Worm (Caenorhabditis elegans): ENCODE data around the gene mrp-7.

mrp-7 gene

DNA sequence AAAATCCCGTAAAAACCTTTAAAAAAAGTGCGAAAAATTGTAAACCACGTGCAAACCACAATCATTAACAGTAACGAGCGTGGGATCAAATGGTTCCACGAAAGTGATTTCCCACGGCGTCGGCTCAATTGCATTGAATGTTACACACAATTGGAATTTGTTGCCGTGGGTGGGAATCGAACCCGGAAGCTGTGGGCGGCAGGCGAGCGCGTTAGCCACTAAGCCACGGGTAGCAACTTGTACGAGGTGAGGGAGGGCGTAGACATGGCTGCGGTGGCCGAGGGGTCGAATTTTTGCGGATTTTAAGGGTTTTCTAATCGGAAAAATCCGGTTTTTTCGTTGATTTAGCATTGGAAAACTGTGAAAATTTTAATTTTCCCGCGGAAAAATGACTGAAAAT lies 31.6 kb upstream of the mrp-7 start (continued):
- peak; percentile 14 for TF ChIP-seq nhr-76 (tag; optimal IDR thresholded peaks at IDR 0.05)
- TF ChIP-seq snu-23 (GFP tag; optimal IDR thresholded peaks at IDR 0.05) = peak; percentile 81
- peak; percentile 36 for TF ChIP-seq vab-15 (tag; optimal IDR thresholded peaks at IDR 0.05)
- peak; percentile 76 for TF ChIP-seq tbx-2 (tag; optimal IDR thresholded peaks at IDR 0.05)
- no peak for TF ChIP-seq egl-27 (tag; optimal IDR thresholded peaks at IDR 0.05)
- peak; percentile 36 for TF ChIP-seq xbp-1 (tag; optimal IDR thresholded peaks at IDR 0.05)
- peak; percentile 69 for TF ChIP-seq fkh-8 (tag; optimal IDR thresholded peaks at IDR 0.05)
- TF ChIP-seq unc-62 (GFP tag; optimal IDR thresholded peaks at IDR 0.05) = no peak
- TF ChIP-seq nhr-28 (tag; optimal IDR thresholded peaks at IDR 0.05) = no peak
- TF ChIP-seq ceh-82 (tag; optimal IDR thresholded peaks at IDR 0.05) = peak; percentile 82 to 89 (median 86)
- no peak for TF ChIP-seq nhr-11 (tag; optimal IDR thresholded peaks at IDR 0.05)
- no peak for TF ChIP-seq hlh-17 (GFP tag; optimal IDR thresholded peaks at IDR 0.05; ENCODE audit: borderline replicate concordance)
- no peak for TF ChIP-seq tlp-1 (tag; optimal IDR thresholded peaks at IDR 0.05)
- peak; percentile 79 for TF ChIP-seq nhr-85 (tag)
- TF ChIP-seq jun-1 (tag; optimal IDR thresholded peaks at IDR 0.05) = peak; percentile 79
- TF ChIP-seq unc-30 (tag; optimal IDR thresholded peaks at IDR 0.05) = no peak
- TF ChIP-seq ceh-88 (GFP tag; IDR thresholded peaks at IDR 0.05) = no peak
- TF ChIP-seq nhr-237 (tag; optimal IDR thresholded peaks at IDR 0.05) = peak; percentile 42
- peak; percentile 79 to 83 for TF ChIP-seq lsy-2 (tag; optimal IDR thresholded peaks at IDR 0.05)
- peak; percentile 72 for TF ChIP-seq irx-1 (tag; optimal IDR thresholded peaks at IDR 0.05)
- TF ChIP-seq isw-1 (GFP tag; IDR thresholded peaks at IDR 0.05) = peak; percentile 44
- no peak for TF ChIP-seq efl-3 (GFP tag; optimal IDR thresholded peaks at IDR 0.05)
- TF ChIP-seq nhr-71 (tag; optimal IDR thresholded peaks at IDR 0.05) = no peak
- TF ChIP-seq nhr-47 (tag; optimal IDR thresholded peaks at IDR 0.05) = no peak
- no peak for TF ChIP-seq Y116A8C.19 (tag; optimal IDR thresholded peaks at IDR 0.05; ENCODE audit: borderline replicate concordance)
- peak; percentile 79 for TF ChIP-seq nhr-90 (tag; optimal IDR thresholded peaks at IDR 0.05; ENCODE audit: poor library complexity)
- TF ChIP-seq nhr-19 (GFP tag; conservative IDR thresholded peaks at IDR 0.05) = peak; percentile 92
- no peak for TF ChIP-seq C34B4.2 (tag; optimal IDR thresholded peaks at IDR 0.05)
- TF ChIP-seq pag-3 (tag; optimal IDR thresholded peaks at IDR 0.05; ENCODE audit: borderline replicate concordance, insufficient read depth) = no peak
- peak; percentile 77 for TF ChIP-seq egl-13 (tag; optimal IDR thresholded peaks at IDR 0.05)
- TF ChIP-seq mep-1 (tag; optimal IDR thresholded peaks at IDR 0.05) = peak; percentile 77
- TF ChIP-seq ces-1 (GFP tag; optimal IDR thresholded peaks at IDR 0.05) = no peak
- peak; percentile 20 for TF ChIP-seq sup-37 (GFP tag; optimal IDR thresholded peaks at IDR 0.05)
- TF ChIP-seq pqm-1 (tag; optimal IDR thresholded peaks at IDR 0.05) = no peak
- peak; percentile 66 for TF ChIP-seq lin-13 (GFP tag; optimal IDR thresholded peaks at IDR 0.05)
- no peak for TF ChIP-seq alr-1 (tag; optimal IDR thresholded peaks at IDR 0.05; ENCODE audit: borderline replicate concordance)
- no peak for TF ChIP-seq nhr-20 (tag; optimal IDR thresholded peaks at IDR 0.05)
- peak; percentile 34 for TF ChIP-seq C04F5.9 (tag; optimal IDR thresholded peaks at IDR 0.05)
- no peak for TF ChIP-seq aly-2 (tag; optimal IDR thresholded peaks at IDR 0.05)
- TF ChIP-seq elt-3 (tag; optimal IDR thresholded peaks at IDR 0.05) = peak in 2 of 6 experiments; percentile 21 to 58
- no peak for TF ChIP-seq lin-14 (GFP tag; optimal IDR thresholded peaks at IDR 0.05)
- TF ChIP-seq hlh-4 (tag; optimal IDR thresholded peaks at IDR 0.05) = no peak
- TF ChIP-seq aha-1 (tag; optimal IDR thresholded peaks at IDR 0.05) = no peak
- peak; percentile 83 for TF ChIP-seq dsc-1 (tag; optimal IDR thresholded peaks at IDR 0.05)
- TF ChIP-seq snpc-4 (tag; optimal IDR thresholded peaks at IDR 0.05) = peak; percentile 61
- no peak for TF ChIP-seq zag-1 (tag; optimal IDR thresholded peaks at IDR 0.05)
- peak; percentile 25 for TF ChIP-seq ztf-4 (tag; optimal IDR thresholded peaks at IDR 0.05)
- no peak for TF ChIP-seq ama-1 (optimal IDR thresholded peaks at IDR 0.05)
- no peak for TF ChIP-seq lin-15B (tag; optimal IDR thresholded peaks at IDR 0.05)
- TF ChIP-seq lir-3 (tag; optimal IDR thresholded peaks at IDR 0.05; ENCODE audit: poor library complexity) = no peak
- no peak for TF ChIP-seq rnt-1 (tag; optimal IDR thresholded peaks at IDR 0.05)
- no peak for TF ChIP-seq fkh-10 (GFP tag; optimal IDR thresholded peaks at IDR 0.05)
- peak; percentile 69 for TF ChIP-seq zip-4 (GFP tag; optimal IDR thresholded peaks at IDR 0.05)
